Worm (Caenorhabditis elegans) whole organism, L4/young adult: ENCODE measurements around the gene cls-3.

ENCODE experiments used
- W03F9.2 ChIP-seq: fragments of 150-350 bp; optimal IDR thresholded peaks from 2 replicates; lab custom pipeline; 2014; ENCODE audit warnings: missing biosample characterization, missing genetic modification characterization
- dao-5 ChIP-seq: sonication (generic microtip); optimal IDR thresholded peaks from 2 replicates; lab custom pipeline; 2016; ENCODE audit warnings: missing genotype, missing genetic modification characterization, moderate library complexity, missing compliant biosample characterization
- him-1 ChIP-seq: sonication (generic microtip); optimal IDR thresholded peaks from 2 replicates; lab custom pipeline; 2016; ENCODE audit warnings: missing genotype, missing genetic modification reagents, missing genetic modification characterization, missing compliant biosample characterization

- no peak for TF ChIP-seq him-1
- no peak for TF ChIP-seq W03F9.2 (tag; lab: Kevin White, UChicago)
- TF ChIP-seq dao-5 (tag; lab: Kevin White, UChicago), result no peak
These were observed 9.7 kb downstream of the cls-3 start, which contains the start of gene tax-4 for ce11 chrIII:9181246-9181645.
